Fruit fly (Drosophila melanogaster): ENCODE data around the gene Blm.
A peak's percentile ranks its signal among the peaks of the same experiment; 100 is the strongest.

Blm gene

dm6 chr3R:11764279-11764880, 22.8 kb upstream of the Blm start, which contains the start of gene Lk6:
Gene Lk6 (minus strand): TSS chr3R:11764457.
- peak; percentile 73 for TF ChIP-seq noc (tag; optimal IDR thresholded peaks at IDR 0.05)

- TF ChIP-seq noc (tag; optimal IDR thresholded peaks at IDR 0.05) = no peak
Observed at dm6 chr3R:11763494-11764278, 22.1 kb upstream of the Blm start.

dm6 chr3R:11762500-11762899, 20.9 kb upstream of the Blm start:
- no peak for TF ChIP-seq noc (tag; optimal IDR thresholded peaks at IDR 0.05)

- no peak for TF ChIP-seq noc (tag; optimal IDR thresholded peaks at IDR 0.05)
Observed at dm6 chr3R:11761718-11762117, 20.1 kb upstream of the Blm start.

- TF ChIP-seq noc (tag; optimal IDR thresholded peaks at IDR 0.05) = peak; percentile 99
Observed at dm6 chr3R:11760669-11761387, 19.2 kb upstream of the Blm start.

dm6 chr3R:11759971-11760370, 18.4 kb upstream of the Blm start:
- TF ChIP-seq noc (tag; optimal IDR thresholded peaks at IDR 0.05) = no peak

dm6 chr3R:11759185-11759731, 17.7 kb upstream of the Blm start:
- TF ChIP-seq noc (tag; optimal IDR thresholded peaks at IDR 0.05) = no peak

- peak; percentile 40 for TF ChIP-seq noc (tag; optimal IDR thresholded peaks at IDR 0.05)
Observed at dm6 chr3R:11758507-11759184, 17.1 kb upstream of the Blm start.

- no peak for TF ChIP-seq noc (tag; optimal IDR thresholded peaks at IDR 0.05)
Observed at dm6 chr3R:11758160-11758506, 16.6 kb upstream of the Blm start.

- TF ChIP-seq noc (tag; optimal IDR thresholded peaks at IDR 0.05) = no peak
Observed at dm6 chr3R:11757197-11757856, 15.7 kb upstream of the Blm start.

dm6 chr3R:11756762-11757161, 15.2 kb upstream of the Blm start:
- TF ChIP-seq noc (tag; optimal IDR thresholded peaks at IDR 0.05) = no peak

dm6 chr3R:11751756-11752155, 10.2 kb upstream of the Blm start:
- TF ChIP-seq noc (tag; optimal IDR thresholded peaks at IDR 0.05) = no peak

dm6 chr3R:11750294-11750432, 8.6 kb upstream of the Blm start, which contains the start of gene CG43062:
Gene CG43062 (plus strand): TSS chr3R:11750333.
- no peak for TF ChIP-seq noc (tag; optimal IDR thresholded peaks at IDR 0.05)

dm6 chr3R:11749297-11750293, 8.0 kb upstream of the Blm start, which contains the start of gene CG6923:
Gene CG6923 (minus strand): TSS chr3R:11750029.
- no peak for TF ChIP-seq noc (tag; optimal IDR thresholded peaks at IDR 0.05)

dm6 chr3R:11735337-11735736, 6.2 kb downstream of the Blm start, which contains the start of gene CG14721:
Gene CG14721 (plus strand): TSS chr3R:11735447.
- no peak for TF ChIP-seq noc (tag; optimal IDR thresholded peaks at IDR 0.05)
